Fruit fly (Drosophila melanogaster): ENCODE results near the gene FucTB.

DNA sequence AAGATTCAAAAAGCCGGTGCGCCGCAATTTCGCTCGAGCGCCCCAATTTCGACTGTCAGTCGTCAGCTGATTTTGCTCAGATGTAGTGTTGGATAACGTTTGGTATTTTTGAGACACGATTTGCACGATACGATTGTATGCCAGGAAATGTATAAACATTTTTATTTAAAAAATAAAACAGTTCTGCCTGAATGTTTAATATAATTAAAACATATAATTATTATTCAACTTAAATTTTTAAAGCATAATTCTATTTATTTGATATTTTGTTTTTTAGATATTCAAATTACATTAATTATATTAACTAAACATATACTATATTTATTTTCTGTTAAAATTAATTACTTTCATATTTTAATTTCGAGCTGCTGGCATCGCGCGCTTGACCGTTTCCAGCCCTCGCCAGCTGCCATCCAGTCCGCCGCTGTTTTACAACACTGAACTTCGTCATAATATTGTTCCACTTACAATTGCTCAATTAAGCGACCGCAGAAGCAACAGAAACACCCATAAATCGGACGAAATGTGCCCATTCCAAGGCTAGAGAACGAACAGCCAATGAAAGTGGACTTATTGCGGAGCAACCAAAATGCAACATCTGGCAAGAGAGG lies at the start of gene FucTB, which contains the start of gene scat:
- TF ChIP-seq Sp1 (GFP tag; optimal IDR thresholded peaks at IDR 0.05) = peak; percentile 84
- TF ChIP-seq CG32264 (GFP tag; optimal IDR thresholded peaks at IDR 0.05) = no peak
- TF ChIP-seq Hr83 (GFP tag; optimal IDR thresholded peaks at IDR 0.05; ENCODE audit: poor library complexity, severe bottlenecking) = peak; percentile 42
- no peak for TF ChIP-seq CrebA (GFP tag; optimal IDR thresholded peaks at IDR 0.05; ENCODE audit: borderline replicate concordance)
- no peak for TF ChIP-seq pan (optimal IDR thresholded peaks at IDR 0.05)
- peak; percentile 77 for TF ChIP-seq h (GFP tag; optimal IDR thresholded peaks at IDR 0.05)
- TF ChIP-seq lola (GFP tag; optimal IDR thresholded peaks at IDR 0.05) = no peak
- TF ChIP-seq brk (GFP tag; optimal IDR thresholded peaks at IDR 0.05) = peak; percentile 77
- peak; percentile 76 for TF ChIP-seq tai (GFP tag; optimal IDR thresholded peaks at IDR 0.05)
- TF ChIP-seq usp (GFP tag; optimal IDR thresholded peaks at IDR 0.05) = no peak
- peak; percentile 25 for TF ChIP-seq dsf (GFP tag; optimal IDR thresholded peaks at IDR 0.05; ENCODE audit: borderline replicate concordance)
- TF ChIP-seq psq (GFP tag; optimal IDR thresholded peaks at IDR 0.05) = peak; percentile 84

All from whole organism, wandering third instar larva.